Fruit fly (Drosophila melanogaster): ENCODE results near the gene CheA87a.

The CheA87a gene

DNA sequence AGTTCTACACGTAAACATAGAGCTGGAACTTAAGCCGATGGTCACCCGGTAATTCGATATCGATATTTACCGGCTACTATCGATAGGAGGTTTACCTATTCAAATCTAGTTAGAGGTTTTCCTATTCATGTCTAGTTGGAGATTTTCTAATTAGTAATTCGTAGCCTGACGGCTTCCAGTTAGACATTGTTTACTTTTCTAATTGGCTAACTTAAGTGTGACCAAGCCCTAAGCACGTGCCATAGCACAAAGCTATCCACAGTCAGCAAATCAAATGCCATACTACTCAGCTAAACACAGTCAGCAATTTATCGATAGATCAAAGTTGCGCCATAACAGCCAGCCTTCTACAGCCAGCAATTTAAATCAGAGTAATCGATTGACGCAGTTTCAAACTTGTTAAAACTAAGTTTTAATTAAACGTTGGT, 33.6 kb downstream of the CheA87a start, which contains the start of gene Dpm3 (continued):
- TF ChIP-seq vfl (GFP tag; optimal IDR thresholded peaks at IDR 0.05), result no peak
- TF ChIP-seq fru (optimal IDR thresholded peaks at IDR 0.05), result no peak
- TF ChIP-seq org-1 (GFP tag; optimal IDR thresholded peaks at IDR 0.05), result no peak
- no peak for TF ChIP-seq CG10321 (GFP tag; IDR thresholded peaks at IDR 0.05)
- TF ChIP-seq tx (GFP tag; optimal IDR thresholded peaks at IDR 0.05), result peak; percentile 15
- TF ChIP-seq CG10543 (GFP tag; optimal IDR thresholded peaks at IDR 0.05), result no peak
- no peak for TF ChIP-seq CG5953 (GFP tag; IDR thresholded peaks at IDR 0.05)
- peak in 1 of 2 experiments; percentile 45 for TF ChIP-seq Hr51 (GFP tag; optimal IDR thresholded peaks at IDR 0.05)
- TF ChIP-seq CG4282 (GFP tag; optimal IDR thresholded peaks at IDR 0.05), result peak; percentile 6
- no peak for TF ChIP-seq Dfd (GFP tag; optimal IDR thresholded peaks at IDR 0.05)
- TF ChIP-seq cwo (GFP tag; optimal IDR thresholded peaks at IDR 0.05), result no peak
- peak; percentile 27 for TF ChIP-seq tin (GFP tag; optimal IDR thresholded peaks at IDR 0.05)
- TF ChIP-seq nerfin-2 (GFP tag; IDR thresholded peaks at IDR 0.05; ENCODE audit: partially characterized antibody), result peak; percentile 80
- TF ChIP-seq Elba2 (GFP tag; optimal IDR thresholded peaks at IDR 0.05), result peak; percentile 100
- peak; percentile 37 for TF ChIP-seq Atf-2 (GFP tag; optimal IDR thresholded peaks at IDR 0.05)
- TF ChIP-seq dmrt99B (tag; optimal IDR thresholded peaks at IDR 0.05), result no peak
- TF ChIP-seq sr (GFP tag; IDR thresholded peaks at IDR 0.05), result no peak
- peak; percentile 76 for TF ChIP-seq CoRest (tag; optimal IDR thresholded peaks at IDR 0.05)
- no peak for TF ChIP-seq nau (GFP tag; optimal IDR thresholded peaks at IDR 0.05)
- TF ChIP-seq CG4424 (GFP tag; optimal IDR thresholded peaks at IDR 0.05), result no peak
- TF ChIP-seq CG1233 (GFP tag; optimal IDR thresholded peaks at IDR 0.05), result no peak
- TF ChIP-seq Opbp (GFP tag; IDR thresholded peaks at IDR 0.05; ENCODE audit: partially characterized antibody), result peak; percentile 81; the same call in 2 of the 3 replicates
- peak; percentile 76 for TF ChIP-seq CG33213 (GFP tag; optimal IDR thresholded peaks at IDR 0.05)
- no peak for TF ChIP-seq CG11696 (GFP tag; IDR thresholded peaks at IDR 0.05)
- no peak for TF ChIP-seq Kr (GFP tag; optimal IDR thresholded peaks at IDR 0.05)
- TF ChIP-seq CG13894 (tag; optimal IDR thresholded peaks at IDR 0.05), result no peak
- TF ChIP-seq Mad (GFP tag; optimal IDR thresholded peaks at IDR 0.05), result peak; percentile 70
- peak; percentile 71 for TF ChIP-seq CG12769 (tag; optimal IDR thresholded peaks at IDR 0.05)
- TF ChIP-seq Hey (tag; optimal IDR thresholded peaks at IDR 0.05), result no peak
- no peak for TF ChIP-seq Ravus (GFP tag; IDR thresholded peaks at IDR 0.05)
- TF ChIP-seq YL-1 (GFP tag; optimal IDR thresholded peaks at IDR 0.05), result peak; percentile 6
- no peak for TF ChIP-seq Chrac-16 (GFP tag; optimal IDR thresholded peaks at IDR 0.05)
- no peak for TF ChIP-seq Fer2 (tag; optimal IDR thresholded peaks at IDR 0.05)
- TF ChIP-seq salm (tag; optimal IDR thresholded peaks at IDR 0.05), result no peak
- TF ChIP-seq CG11560 (tag; IDR thresholded peaks at IDR 0.05), result peak; percentile 58; the same call in 1 of the 3 replicates
- no peak for TF ChIP-seq CG12219 (GFP tag; optimal IDR thresholded peaks at IDR 0.05)
- no peak for TF ChIP-seq NC2β (GFP tag; optimal IDR thresholded peaks at IDR 0.05)
- TF ChIP-seq prd (optimal IDR thresholded peaks at IDR 0.05), result no peak
- peak; percentile 43; the same call in 2 of the 3 replicates for TF ChIP-seq prd (GFP tag; IDR thresholded peaks at IDR 0.05)
- TF ChIP-seq CG6765 (GFP tag; optimal IDR thresholded peaks at IDR 0.05), result no peak
- TF ChIP-seq CG10959 (GFP tag; IDR thresholded peaks at IDR 0.05), result no peak
- TF ChIP-seq row (GFP tag; IDR thresholded peaks at IDR 0.05), result peak; percentile 60
- peak; percentile 27 for TF ChIP-seq MESR4 (GFP tag; optimal IDR thresholded peaks at IDR 0.05)
- TF ChIP-seq hbn (GFP tag; IDR thresholded peaks at IDR 0.05; ENCODE audit: partially characterized antibody), result peak; percentile 94
- no peak for TF ChIP-seq CG12104 (GFP tag; optimal IDR thresholded peaks at IDR 0.05)
- peak; percentile 96 for TF ChIP-seq pzg (GFP tag; optimal IDR thresholded peaks at IDR 0.05)
- TF ChIP-seq odd (GFP tag; optimal IDR thresholded peaks at IDR 0.05), result no peak
- peak; percentile 18 for TF ChIP-seq CG2678 (tag; optimal IDR thresholded peaks at IDR 0.05)
- no peak for TF ChIP-seq usp (GFP tag; optimal IDR thresholded peaks at IDR 0.05)
- peak; percentile 49 for TF ChIP-seq Rfx (GFP tag; IDR thresholded peaks at IDR 0.05)
- peak in 1 of 2 experiments; percentile 8 for TF ChIP-seq Trl (optimal IDR thresholded peaks at IDR 0.05)
- TF ChIP-seq Trl (GFP tag; optimal IDR thresholded peaks at IDR 0.05), result peak; percentile 41

All from whole organism, embryonic.